Worm (Caenorhabditis elegans): ENCODE measurements around the gene F17E9.5.

ce11 chrIV:8312105-8312504 lies 33.5 kb upstream of the F17E9.5 start:
- TF ChIP-seq bed-3 (GFP tag; optimal IDR thresholded peaks at IDR 0.05) (no peak), nhr-76 (tag; optimal IDR thresholded peaks at IDR 0.05) (no peak), mep-1 (tag; optimal IDR thresholded peaks at IDR 0.05) (no peak), snpc-4 (tag; optimal IDR thresholded peaks at IDR 0.05) (no peak)
